Worm (Caenorhabditis elegans) whole organism, L4 larva: ENCODE measurements around the gene nspg-9.

Experiments
- Y48G9A.11 ChIP-seq: fragments of 200-800 bp; sonication (Bioruptor generic); IDR thresholded peaks from 2 replicates; pipeline ENCODE4 v1.3.6; 2022; ENCODE audit warnings: missing genetic modification reagents, missing genetic modification characterization, missing compliant biosample characterization
- dpl-1 ChIP-seq: fragments of 150-350 bp; optimal IDR thresholded peaks from 2 replicates; lab custom pipeline; 2014; ENCODE audit warnings: missing biosample characterization, missing genetic modification reagents, missing genetic modification characterization
- nhr-237 ChIP-seq: sonication (generic microtip); optimal IDR thresholded peaks from 2 replicates; lab custom pipeline; 2017; ENCODE audit warnings: missing biosample characterization, missing genetic modification characterization
- zip-2 ChIP-seq: fragments of 150-350 bp; optimal IDR thresholded peaks from 2 replicates; lab custom pipeline; 2014; ENCODE audit warnings: missing biosample characterization, missing genetic modification characterization
- ztf-11 ChIP-seq: fragments of 150-350 bp; optimal IDR thresholded peaks from 2 replicates; lab custom pipeline; 2014; ENCODE audit warnings: missing biosample characterization, missing genetic modification characterization

- TF ChIP-seq zip-2 (tag; lab: Kevin White, UChicago) (no peak), nhr-237 (tag; lab: Kevin White, UChicago) (no peak), Y48G9A.11 (no peak), dpl-1 (GFP tag; lab: Kevin White, UChicago) (no peak), ztf-11 (tag; lab: Kevin White, UChicago) (no peak)
Measured at ce11 chrIV:14466048-14466447, 9.3 kb downstream of the nspg-9 start.
